Worm (Caenorhabditis elegans): ENCODE data around the gene C54C6.4.

DNA sequence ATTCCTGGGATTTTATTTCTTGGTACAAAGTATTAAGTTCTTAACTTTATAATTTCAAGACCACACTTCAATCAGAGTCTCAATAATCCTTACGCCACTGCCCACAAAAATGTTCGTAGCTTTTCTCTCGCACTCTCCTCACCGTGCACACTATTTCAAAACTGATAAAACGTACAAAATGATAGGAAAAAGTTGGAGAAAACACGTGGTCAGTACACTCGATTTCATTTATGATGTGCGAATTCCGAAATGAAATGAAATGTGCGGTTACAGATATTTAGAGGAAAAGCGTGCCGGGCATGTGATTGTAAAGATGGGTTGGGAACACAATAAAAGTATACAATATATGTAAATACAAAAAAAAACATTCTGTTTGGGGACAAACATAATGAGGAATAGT, 33.0 kb upstream of the C54C6.4 start:
- TF ChIP-seq nhr-11 (tag; optimal IDR thresholded peaks at IDR 0.05) (no peak), snpc-4 (tag; optimal IDR thresholded peaks at IDR 0.05) (no peak), ztf-11 (tag; optimal IDR thresholded peaks at IDR 0.05) (no peak), nhr-77 (tag; optimal IDR thresholded peaks at IDR 0.05) (no peak), nhr-67 (tag; optimal IDR thresholded peaks at IDR 0.05) (no peak), hmg-11 (tag; optimal IDR thresholded peaks at IDR 0.05) (no peak), aly-2 (tag; optimal IDR thresholded peaks at IDR 0.05) (no peak), egl-27 (tag; optimal IDR thresholded peaks at IDR 0.05) (no peak), lin-39 (tag; optimal IDR thresholded peaks at IDR 0.05) (no peak), nhr-12 (tag; optimal IDR thresholded peaks at IDR 0.05) (no peak), nhr-237 (tag; optimal IDR thresholded peaks at IDR 0.05) (no peak), ceh-9 (tag; optimal IDR thresholded peaks at IDR 0.05) (no peak), nhr-25 (tag; optimal IDR thresholded peaks at IDR 0.05) (no peak), skn-1 (tag; optimal IDR thresholded peaks at IDR 0.05) (no peak)

Measured in whole organism, L3 larva.